Fruit fly (Drosophila melanogaster) Kc167 (cell line): Measurements from ENCODE around the gene CG4404.

ENCODE experiments used
- Sin3A ChIP-seq: fragments of >200 bp; optimal IDR thresholded peaks from 2 replicates; lab custom pipeline; 2018; ENCODE audit warnings: missing external identifiers
- h ChIP-seq: fragments of >200 bp; optimal IDR thresholded peaks from 3 replicates; lab custom pipeline; 2018; ENCODE audit warnings: missing external identifiers

dm6 chrX:12905901-12906689 lies at the start of gene CG4404:
- no peak for TF ChIP-seq Sin3A (lab: Kevin White, UChicago)
- TF ChIP-seq h (lab: Kevin White, UChicago): no peak
